Fruit fly (Drosophila melanogaster) whole organism, prepupa: Measurements from ENCODE around the gene run.
A peak's percentile ranks its signal among the peaks of the same experiment; 100 is the strongest.

Experiments used
- CG10631 ChIP-seq: fragments of 200-800 bp; sonication (Bioruptor generic); optimal IDR thresholded peaks from 2 replicates; lab custom pipeline; 2016; ENCODE audit warnings: missing biosample characterization, missing genetic modification characterization
- CG10669 ChIP-seq: fragments of 200-800 bp; sonication (Bioruptor generic); optimal IDR thresholded peaks from 3 replicates; lab custom pipeline; 2018; ENCODE audit warnings: missing biosample characterization, mild to moderate bottlenecking, missing genetic modification characterization, moderate library complexity
- CG11294 ChIP-seq: fragments of 200-800 bp; sonication (Bioruptor generic); IDR thresholded peaks from 2 replicates; pipeline ENCODE4 v1.3.6; 2022; ENCODE audit warnings: missing biosample characterization, missing genetic modification characterization
- CG11762 ChIP-seq: fragments of 200-800 bp; sonication (Bioruptor generic); optimal IDR thresholded peaks from 3 replicates; lab custom pipeline; 2016; ENCODE audit warnings: missing biosample characterization, missing genetic modification characterization; ENCODE audit not compliant: insufficient read depth
- CG11902 ChIP-seq: fragments of 200-800 bp; sonication (Bioruptor generic); optimal IDR thresholded peaks from 3 replicates; lab custom pipeline; 2016; ENCODE audit warnings: missing biosample characterization, missing genetic modification characterization
- CG15336 ChIP-seq: fragments of 200-800 bp; sonication (Bioruptor generic); IDR thresholded peaks from 2 replicates; pipeline ENCODE4 v1.3.6; 2022; ENCODE audit warnings: missing biosample characterization, missing genetic modification characterization
- CG1621 ChIP-seq: fragments of 200-800 bp; sonication (Bioruptor generic); optimal IDR thresholded peaks from 3 replicates; lab custom pipeline; 2018; ENCODE audit warnings: missing biosample characterization, mild to moderate bottlenecking, missing genetic modification characterization
- CG16779 ChIP-seq: fragments of 200-800 bp; sonication (Bioruptor generic); optimal IDR thresholded peaks from 3 replicates; lab custom pipeline; 2017; ENCODE audit warnings: missing biosample characterization, mild to moderate bottlenecking, missing genetic modification characterization
- CG3032 ChIP-seq: fragments of 200-800 bp; optimal IDR thresholded peaks from 2 replicates; lab custom pipeline; 2019; ENCODE audit warnings: missing biosample characterization, mild to moderate bottlenecking, missing genetic modification characterization, moderate library complexity
- CG4318 ChIP-seq: fragments of 200-800 bp; sonication (Bioruptor generic); optimal IDR thresholded peaks from 3 replicates; lab custom pipeline; 2017; ENCODE audit warnings: missing biosample characterization, mild to moderate bottlenecking, missing genetic modification characterization
- CG6163 ChIP-seq: fragments of 200-800 bp; sonication (Bioruptor generic); IDR thresholded peaks from 3 replicates; pipeline ENCODE4 v1.3.6; 2022; ENCODE audit warnings: missing biosample characterization, missing genetic modification characterization
- CG6792 ChIP-seq: fragments of 200-800 bp; sonication (Bioruptor generic); optimal IDR thresholded peaks from 3 replicates; lab custom pipeline; 2016; ENCODE audit warnings: missing biosample characterization, missing genetic modification characterization
- CG6808 ChIP-seq: fragments of 200-800 bp; sonication (Bioruptor generic); optimal IDR thresholded peaks from 3 replicates; lab custom pipeline; 2017; ENCODE audit warnings: missing biosample characterization, missing genetic modification characterization, mild to moderate bottlenecking, moderate library complexity, missing genetic modification reagents
- CG8319 ChIP-seq: fragments of 200-800 bp; sonication (Bioruptor generic); optimal IDR thresholded peaks from 3 replicates; lab custom pipeline; 2016; ENCODE audit warnings: missing biosample characterization, missing genetic modification characterization
- CG8632 ChIP-seq: fragments of 200-800 bp; sonication (Bioruptor generic); optimal IDR thresholded peaks from 3 replicates; lab custom pipeline; 2016; ENCODE audit warnings: missing biosample characterization, missing genetic modification characterization
- Eip75B ChIP-seq: fragments of 200-800 bp; sonication (Bioruptor generic); optimal IDR thresholded peaks from 3 replicates; lab custom pipeline; 2016; ENCODE audit warnings: missing biosample characterization, missing genetic modification characterization
- Eip78C ChIP-seq: fragments of 200-800 bp; sonication (Bioruptor generic); peaks from one replicate; lab custom pipeline; 2016; ENCODE audit warnings: missing biosample characterization, missing genetic modification characterization
- Eip93F ChIP-seq: fragments of 200-800 bp; sonication (Bioruptor generic); optimal IDR thresholded peaks from 2 replicates; lab custom pipeline; 2016; ENCODE audit warnings: missing biosample characterization, mild to moderate bottlenecking, missing genetic modification characterization
- Ets21C ChIP-seq: fragments of 200-800 bp; sonication (Bioruptor generic); optimal IDR thresholded peaks from 3 replicates; lab custom pipeline; 2016; ENCODE audit warnings: missing biosample characterization, missing genetic modification characterization
- Gug ChIP-seq: fragments of 200-800 bp; sonication (Bioruptor generic); IDR thresholded peaks from 2 replicates; pipeline ENCODE4 v1.3.6; 2022; ENCODE audit warnings: missing biosample characterization, missing genetic modification characterization
- Hr38 ChIP-seq: sonication (Bioruptor generic); optimal IDR thresholded peaks from 2 replicates; lab custom pipeline; 2016; ENCODE audit warnings: missing biosample characterization, missing genetic modification characterization
- Smox ChIP-seq: fragments of 200-800 bp; sonication (Bioruptor generic); optimal IDR thresholded peaks from 3 replicates; lab custom pipeline; 2016; ENCODE audit warnings: missing biosample characterization, missing genetic modification characterization
- Sox14 ChIP-seq: fragments of 200-800 bp; sonication (Bioruptor generic); optimal IDR thresholded peaks from 3 replicates; lab custom pipeline; 2016; ENCODE audit warnings: missing biosample characterization, missing genetic modification characterization
- Sox15 ChIP-seq: fragments of 200-800 bp; sonication (Bioruptor generic); optimal IDR thresholded peaks from 3 replicates; lab custom pipeline; 2016; ENCODE audit warnings: missing biosample characterization, missing genetic modification characterization
- achi ChIP-seq: fragments of 200-800 bp; sonication (Bioruptor generic); optimal IDR thresholded peaks from 3 replicates; lab custom pipeline; 2016; ENCODE audit warnings: missing biosample characterization, missing genetic modification characterization
- acj6 ChIP-seq: fragments of 200-800 bp; sonication (Bioruptor generic); optimal IDR thresholded peaks from 3 replicates; lab custom pipeline; 2016; ENCODE audit warnings: missing biosample characterization, missing genetic modification characterization
- dac ChIP-seq: fragments of 200-800 bp; sonication (Bioruptor generic); optimal IDR thresholded peaks from 2 replicates; lab custom pipeline; 2017; ENCODE audit warnings: missing biosample characterization, mild to moderate bottlenecking, missing genetic modification characterization
- eg ChIP-seq: fragments of 200-800 bp; sonication (Bioruptor generic); IDR thresholded peaks from 3 replicates; pipeline ENCODE4 v1.3.6; 2022; ENCODE audit warnings: missing biosample characterization, missing genetic modification characterization
- esn ChIP-seq: fragments of 200-800 bp; sonication (Bioruptor generic); optimal IDR thresholded peaks from 2 replicates; lab custom pipeline; 2016; ENCODE audit warnings: missing biosample characterization, mild to moderate bottlenecking, missing genetic modification characterization, moderate library complexity
- fd59A ChIP-seq: fragments of 200-800 bp; sonication (Bioruptor generic); optimal IDR thresholded peaks from 2 replicates; lab custom pipeline; 2017; ENCODE audit warnings: missing biosample characterization, mild to moderate bottlenecking, missing genetic modification characterization, missing genetic modification reagents
- net ChIP-seq: fragments of 200-800 bp; sonication (Bioruptor generic); optimal IDR thresholded peaks from 3 replicates; lab custom pipeline; 2016; ENCODE audit warnings: missing biosample characterization, missing genetic modification characterization
- svp ChIP-seq: fragments of 200-800 bp; sonication (Bioruptor generic); peaks from one replicate; lab custom pipeline; 2016; ENCODE audit warnings: missing biosample characterization, missing genetic modification characterization
- topi ChIP-seq: fragments of 200-800 bp; sonication (Bioruptor generic); optimal IDR thresholded peaks from 3 replicates; lab custom pipeline; 2016; ENCODE audit warnings: missing biosample characterization, missing genetic modification characterization
- vri ChIP-seq: fragments of 200-800 bp; sonication (Bioruptor generic); optimal IDR thresholded peaks from 3 replicates; lab custom pipeline; 2016; ENCODE audit warnings: missing biosample characterization, mild to moderate bottlenecking, missing genetic modification characterization

Gene run

dm6 chrX:20656535-20657350 lies 33.7 kb upstream of the run start, which contains the start of gene Cyp6v1 (continued):
- TF ChIP-seq CG6808 (peak; percentile 80), achi (peak; percentile 76), CG8319 (GFP tag; lab: Kevin White, UChicago) (peak; percentile 65), Sox15 (GFP tag; lab: Kevin White, UChicago) (peak; percentile 82), CG11762 (GFP tag; lab: Kevin White, UChicago) (peak; percentile 75), CG1621 (tag; lab: Kevin White, UChicago) (no peak), CG8632 (GFP tag; lab: Kevin White, UChicago) (peak; percentile 69), CG11902 (GFP tag; lab: Kevin White, UChicago) (peak; percentile 63), CG10669 (peak; percentile 70), CG6792 (GFP tag; lab: Kevin White, UChicago) (peak; percentile 75), CG4318 (GFP tag; lab: Kevin White, UChicago) (peak; percentile 87), topi (peak; percentile 86), Smox (GFP tag; lab: Kevin White, UChicago) (peak; percentile 85), dac (peak; percentile 77), CG15336 (GFP tag; lab: Robert Waterston, UW) (0 out of 2 replicates have a peak, but pooled peaks have one; percentile 32), Hr38 (GFP tag; lab: Kevin White, UChicago) (no peak), CG16779 (tag; lab: Kevin White, UChicago) (peak; percentile 60), eg (GFP tag; lab: Robert Waterston, UW) (no peak; the same call in none of the 3 replicates)
- TF ChIP-seq, all 60 proteins: peak for 54

- TF ChIP-seq CG11294 (GFP tag; lab: Robert Waterston, UW) (no peak), net (GFP tag; lab: Kevin White, UChicago) (peak; percentile 9), Eip75B (GFP tag; lab: Kevin White, UChicago) (no peak), Sox14 (GFP tag; lab: Kevin White, UChicago) (no peak), fd59A (no peak), Eip78C (GFP tag; lab: Kevin White, UChicago) (peak; percentile 50), CG11762 (GFP tag; lab: Kevin White, UChicago) (no peak), CG8632 (GFP tag; lab: Kevin White, UChicago) (no peak), Sox15 (GFP tag; lab: Kevin White, UChicago) (no peak), CG1621 (tag; lab: Kevin White, UChicago) (no peak), CG11902 (GFP tag; lab: Kevin White, UChicago) (peak; percentile 67), Ets21C (GFP tag; lab: Kevin White, UChicago) (no peak), svp (peak; percentile 80), CG3032 (tag; lab: Kevin White, UChicago) (no peak), esn (GFP tag; lab: Kevin White, UChicago) (no peak), Gug (GFP tag; lab: Robert Waterston, UW) (no peak), CG6163 (0 out of 3 replicates have a peak, but pooled peaks have one; percentile 20)
- TF ChIP-seq, all 60 proteins: peak for 5
Measured at dm6 chrX:20658627-20659026, 31.8 kb upstream of the run start.

- TF ChIP-seq svp (peak; percentile 100), net (GFP tag; lab: Kevin White, UChicago) (no peak), esn (GFP tag; lab: Kevin White, UChicago) (no peak), Eip93F (GFP tag; lab: Kevin White, UChicago) (peak; percentile 54), Eip78C (GFP tag; lab: Kevin White, UChicago) (peak; percentile 54), acj6 (GFP tag; lab: Kevin White, UChicago) (no peak), vri (peak; percentile 34), CG10631 (GFP tag; lab: Kevin White, UChicago) (no peak)
Measured at dm6 chrX:20661612-20662228, 28.8 kb upstream of the run start, which contains the start of gene CG1835. Gene CG1835, plus strand, starts transcription at chrX:20661917.
